Fruit fly (Drosophila melanogaster): ENCODE data around the gene CG14435.
A peak's percentile ranks its signal among the peaks of the same experiment; 100 is the strongest.

DNA sequence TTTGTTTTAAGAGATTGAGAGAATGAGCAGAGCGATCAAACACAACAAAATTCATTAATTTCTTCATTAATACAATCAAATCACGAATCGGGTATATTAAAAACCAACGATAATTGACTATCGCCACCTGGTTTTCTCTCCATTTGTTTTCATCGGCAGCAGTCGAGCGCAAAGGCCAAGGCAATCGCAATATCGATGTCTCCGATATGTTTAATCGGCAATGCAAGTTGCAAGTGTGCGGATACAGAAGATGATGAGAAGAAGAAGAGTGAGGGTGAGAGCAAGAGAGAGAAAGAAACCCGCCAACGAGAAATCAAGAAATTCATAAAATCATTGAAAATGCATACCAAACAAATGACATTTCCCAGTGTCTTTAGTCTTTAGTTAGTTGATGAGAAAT lies 32.1 kb upstream of the CG14435 start:
- no peak for TF ChIP-seq CG12104 (GFP tag; optimal IDR thresholded peaks at IDR 0.05)
- TF ChIP-seq p53 (GFP tag; optimal IDR thresholded peaks at IDR 0.05), result no peak
- no peak for TF ChIP-seq cwo (GFP tag; optimal IDR thresholded peaks at IDR 0.05)
- TF ChIP-seq CG30020 (tag; optimal IDR thresholded peaks at IDR 0.05), result no peak
- no peak for TF ChIP-seq hth (optimal IDR thresholded peaks at IDR 0.05)
- TF ChIP-seq Jarid2 (GFP tag; optimal IDR thresholded peaks at IDR 0.05), result no peak
- TF ChIP-seq CG11695 (GFP tag; IDR thresholded peaks at IDR 0.05), result no peak
- TF ChIP-seq sna (GFP tag; IDR thresholded peaks at IDR 0.05; ENCODE audit: partially characterized antibody), result peak; percentile 58; the same call in 1 of the 2 replicates
- no peak for TF ChIP-seq Blimp-1 (GFP tag; optimal IDR thresholded peaks at IDR 0.05)
- TF ChIP-seq br (optimal IDR thresholded peaks at IDR 0.05), result no peak
- no peak for TF ChIP-seq CG30431 (GFP tag; optimal IDR thresholded peaks at IDR 0.05)
- no peak for TF ChIP-seq pho (GFP tag; optimal IDR thresholded peaks at IDR 0.05)

Measured in whole organism, embryonic.